Fruit fly (Drosophila melanogaster): ENCODE data around the gene RtcB.

RtcB gene

DNA sequence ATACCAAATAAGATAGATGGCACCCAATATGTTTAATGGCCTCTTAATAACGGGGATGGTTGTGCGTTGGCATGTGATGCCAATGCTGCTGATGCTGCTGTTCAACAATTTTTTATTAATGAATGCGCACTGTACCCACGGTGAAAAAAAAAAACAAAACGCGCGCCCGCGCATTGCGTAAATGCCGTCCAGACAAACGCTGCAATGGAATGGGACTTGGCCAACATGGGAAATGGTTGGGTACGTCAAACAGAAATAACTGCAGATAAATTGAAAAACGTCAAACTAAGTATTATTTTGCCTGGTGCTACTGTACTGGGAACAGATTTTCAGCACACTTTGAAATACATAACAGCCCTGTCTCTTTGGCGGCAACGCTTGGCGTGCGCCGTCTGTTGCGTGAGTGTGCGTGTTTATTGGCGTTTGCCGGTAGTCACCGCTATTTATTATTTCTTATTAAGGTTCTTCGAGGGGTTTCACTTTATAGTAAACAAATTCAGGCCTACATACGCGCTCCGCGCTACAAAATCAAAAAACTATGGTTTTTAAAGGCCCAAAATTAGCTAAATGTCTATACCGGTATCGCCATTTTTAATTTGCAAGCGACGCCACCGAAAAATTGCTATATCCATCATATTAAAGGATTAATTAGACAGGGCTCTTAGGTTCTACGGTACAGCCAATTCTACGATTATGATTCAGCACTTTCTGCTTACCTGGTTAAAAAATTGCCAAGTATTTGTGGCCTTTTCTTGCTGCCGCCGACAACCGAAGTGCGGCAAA lies 22.3 kb downstream of the RtcB start (continued):
- TF ChIP-seq topi (GFP tag; optimal IDR thresholded peaks at IDR 0.05) (peak; percentile 13), CG3032 (tag; optimal IDR thresholded peaks at IDR 0.05) (no peak), Smox (GFP tag; optimal IDR thresholded peaks at IDR 0.05) (peak; percentile 30), Met (GFP tag; optimal IDR thresholded peaks at IDR 0.05) (no peak), CG10631 (GFP tag; optimal IDR thresholded peaks at IDR 0.05) (peak; percentile 37), Hr38 (GFP tag; optimal IDR thresholded peaks at IDR 0.05) (no peak), net (GFP tag; optimal IDR thresholded peaks at IDR 0.05) (peak; percentile 27), Ets96B (tag; optimal IDR thresholded peaks at IDR 0.05) (no peak), CG6792 (GFP tag; optimal IDR thresholded peaks at IDR 0.05) (peak; percentile 28), Sox102F (GFP tag; optimal IDR thresholded peaks at IDR 0.05) (no peak), ss (GFP tag; optimal IDR thresholded peaks at IDR 0.05) (peak in 1 of 2 experiments; percentile 24), Sox15 (GFP tag; optimal IDR thresholded peaks at IDR 0.05) (no peak), fd85E (GFP tag; optimal IDR thresholded peaks at IDR 0.05) (no peak), esn (GFP tag; optimal IDR thresholded peaks at IDR 0.05) (peak; percentile 22), eg (GFP tag; IDR thresholded peaks at IDR 0.05) (peak; percentile 62; the same call in 2 of the 3 replicates), Lpt (GFP tag; optimal IDR thresholded peaks at IDR 0.05) (peak; percentile 9), CG6276 (GFP tag; optimal IDR thresholded peaks at IDR 0.05) (peak; percentile 39), cyc (GFP tag; optimal IDR thresholded peaks at IDR 0.05) (peak; percentile 13), CG4318 (GFP tag; optimal IDR thresholded peaks at IDR 0.05) (no peak)

DNA sequence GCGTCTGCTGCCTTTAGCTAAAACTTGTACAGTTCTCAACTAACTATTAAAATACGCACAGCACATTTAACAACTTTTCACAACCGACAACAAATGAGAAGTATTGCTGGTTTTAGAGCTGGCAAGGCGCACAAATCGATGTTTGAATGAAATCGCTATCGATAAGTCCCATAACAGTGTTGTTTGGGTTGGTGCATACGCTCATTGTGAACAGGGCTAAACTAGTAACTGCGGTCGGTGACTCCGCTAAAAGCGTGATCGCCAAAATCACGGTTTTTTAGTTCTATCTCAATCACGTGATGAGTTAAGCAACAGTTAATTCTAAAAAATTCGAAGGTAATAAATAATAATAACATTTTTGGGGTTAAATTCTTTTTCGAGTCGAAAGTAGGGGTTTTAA lies 22.9 kb downstream of the RtcB start, which contains the start of gene Top2:
Top2 (minus strand) TSS at position 110 of the 400 bp plus-strand sequence.
- TF ChIP-seq lz (GFP tag; optimal IDR thresholded peaks at IDR 0.05) (peak; percentile 33), CG31627 (GFP tag; optimal IDR thresholded peaks at IDR 0.05) (peak; percentile 30), Hr39 (GFP tag; optimal IDR thresholded peaks at IDR 0.05) (peak; percentile 34), Smox (GFP tag; optimal IDR thresholded peaks at IDR 0.05) (peak; percentile 17), achi (GFP tag; optimal IDR thresholded peaks at IDR 0.05) (no peak), vri (GFP tag; optimal IDR thresholded peaks at IDR 0.05) (no peak), Sox102F (GFP tag; optimal IDR thresholded peaks at IDR 0.05) (no peak), esn (GFP tag; optimal IDR thresholded peaks at IDR 0.05) (peak; percentile 1), CG1621 (tag; optimal IDR thresholded peaks at IDR 0.05) (no peak), CG8119 (GFP tag; IDR thresholded peaks at IDR 0.05) (no peak), topi (GFP tag; optimal IDR thresholded peaks at IDR 0.05) (peak; percentile 10), Sox14 (GFP tag; optimal IDR thresholded peaks at IDR 0.05) (peak; percentile 29), cyc (GFP tag; optimal IDR thresholded peaks at IDR 0.05) (peak; percentile 27)

DNA sequence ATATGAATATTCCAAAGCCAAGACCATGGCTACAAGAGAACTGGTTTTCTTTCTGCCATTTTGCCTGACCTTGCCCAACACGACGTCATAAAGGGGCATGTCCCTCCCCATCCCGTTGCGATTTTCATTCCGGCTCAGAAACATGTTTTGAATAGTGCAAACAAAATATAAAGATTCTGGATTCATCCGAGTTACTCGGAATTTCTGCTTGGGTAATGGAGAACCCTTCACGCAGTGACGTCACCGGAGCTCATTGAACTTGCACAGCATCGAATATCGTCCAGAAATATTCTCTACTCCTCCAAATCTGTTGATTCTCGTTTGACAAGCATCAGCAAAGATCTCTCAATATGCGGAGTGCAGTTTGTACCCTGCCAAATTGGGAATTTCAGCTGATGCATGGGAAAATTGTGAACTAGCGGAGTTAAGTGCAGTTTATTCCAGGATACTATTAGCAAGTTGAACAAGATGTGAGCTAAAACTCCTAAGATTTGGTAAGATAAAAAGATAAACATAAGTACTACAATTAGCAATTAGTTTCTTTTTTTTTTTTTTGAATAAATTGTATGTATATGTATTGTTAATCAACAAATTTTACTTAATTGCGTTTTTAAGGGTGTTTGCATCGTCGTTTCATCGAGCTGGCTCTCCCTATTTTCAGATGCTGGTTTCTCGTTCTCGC lies 23.8 kb downstream of the RtcB start, which contains the start of gene CG10026:
CG10026 (plus strand) TSS at position 187 of the 682 bp plus-strand sequence.
- peak; percentile 25 to 64 for TF ChIP-seq ss (GFP tag; optimal IDR thresholded peaks at IDR 0.05)
- TF ChIP-seq CG16779 (tag; optimal IDR thresholded peaks at IDR 0.05), result peak; percentile 39
- no peak for TF ChIP-seq Lpt (GFP tag; optimal IDR thresholded peaks at IDR 0.05)
- TF ChIP-seq CG6276 (GFP tag; optimal IDR thresholded peaks at IDR 0.05), result peak; percentile 20
- TF ChIP-seq CG8119 (GFP tag; IDR thresholded peaks at IDR 0.05), result peak; percentile 45; the same call in 2 of the 3 replicates
- peak; percentile 60 for TF ChIP-seq Sox14 (GFP tag; optimal IDR thresholded peaks at IDR 0.05)
- TF ChIP-seq Blimp-1 (GFP tag; optimal IDR thresholded peaks at IDR 0.05), result no peak
- peak; percentile 72 for TF ChIP-seq achi (GFP tag; optimal IDR thresholded peaks at IDR 0.05)
- TF ChIP-seq CG15336 (GFP tag; IDR thresholded peaks at IDR 0.05), result no peak
- TF ChIP-seq CG9139 (GFP tag; optimal IDR thresholded peaks at IDR 0.05), result peak; percentile 13
- TF ChIP-seq Eip78C (GFP tag), result peak; percentile 80
- peak; percentile 44 for TF ChIP-seq vri (GFP tag; optimal IDR thresholded peaks at IDR 0.05)
- TF ChIP-seq OdsH (GFP tag; optimal IDR thresholded peaks at IDR 0.05), result peak; percentile 53
- peak; percentile 58 for TF ChIP-seq lz (GFP tag; optimal IDR thresholded peaks at IDR 0.05)
- no peak for TF ChIP-seq eg (GFP tag; IDR thresholded peaks at IDR 0.05)
- TF ChIP-seq svp (GFP tag), result peak; percentile 57
- TF ChIP-seq Smox (GFP tag; optimal IDR thresholded peaks at IDR 0.05), result peak; percentile 57
- TF ChIP-seq CG8319 (GFP tag; optimal IDR thresholded peaks at IDR 0.05), result no peak
- peak; percentile 35 for TF ChIP-seq net (GFP tag; optimal IDR thresholded peaks at IDR 0.05)
- peak; percentile 74 for TF ChIP-seq CG6808 (GFP tag; optimal IDR thresholded peaks at IDR 0.05)
- TF ChIP-seq topi (GFP tag; optimal IDR thresholded peaks at IDR 0.05), result peak; percentile 17
- TF ChIP-seq esn (GFP tag; optimal IDR thresholded peaks at IDR 0.05), result peak; percentile 61
- TF ChIP-seq CG34406 (GFP tag; optimal IDR thresholded peaks at IDR 0.05), result peak; percentile 44
- peak; percentile 30 for TF ChIP-seq Met (GFP tag; optimal IDR thresholded peaks at IDR 0.05)
- peak; percentile 58 for TF ChIP-seq pdm3 (GFP tag; optimal IDR thresholded peaks at IDR 0.05)
- TF ChIP-seq Hr39 (GFP tag; optimal IDR thresholded peaks at IDR 0.05), result peak; percentile 27
- no peak for TF ChIP-seq CG6163 (GFP tag; IDR thresholded peaks at IDR 0.05)
- TF ChIP-seq CG7368 (GFP tag; optimal IDR thresholded peaks at IDR 0.05), result no peak
- TF ChIP-seq CG3919 (GFP tag; optimal IDR thresholded peaks at IDR 0.05), result peak; percentile 38
- TF ChIP-seq fd85E (GFP tag; optimal IDR thresholded peaks at IDR 0.05), result no peak
- TF ChIP-seq CG11762 (GFP tag; optimal IDR thresholded peaks at IDR 0.05; ENCODE audit: insufficient read depth), result peak; percentile 4
- no peak for TF ChIP-seq Hr38 (GFP tag; optimal IDR thresholded peaks at IDR 0.05)

Data from whole organism, prepupa.